Worm (Caenorhabditis elegans): ENCODE data around the gene F32D8.3.

Gene F32D8.3

ce11 chrV:10877808-10878600 is 8.6 kb upstream of the F32D8.3 start:
- TF ChIP-seq elt-2 (tag; optimal IDR thresholded peaks at IDR 0.05) (peak; percentile 76), ceh-2 (tag; optimal IDR thresholded peaks at IDR 0.05) (no peak)

DNA sequence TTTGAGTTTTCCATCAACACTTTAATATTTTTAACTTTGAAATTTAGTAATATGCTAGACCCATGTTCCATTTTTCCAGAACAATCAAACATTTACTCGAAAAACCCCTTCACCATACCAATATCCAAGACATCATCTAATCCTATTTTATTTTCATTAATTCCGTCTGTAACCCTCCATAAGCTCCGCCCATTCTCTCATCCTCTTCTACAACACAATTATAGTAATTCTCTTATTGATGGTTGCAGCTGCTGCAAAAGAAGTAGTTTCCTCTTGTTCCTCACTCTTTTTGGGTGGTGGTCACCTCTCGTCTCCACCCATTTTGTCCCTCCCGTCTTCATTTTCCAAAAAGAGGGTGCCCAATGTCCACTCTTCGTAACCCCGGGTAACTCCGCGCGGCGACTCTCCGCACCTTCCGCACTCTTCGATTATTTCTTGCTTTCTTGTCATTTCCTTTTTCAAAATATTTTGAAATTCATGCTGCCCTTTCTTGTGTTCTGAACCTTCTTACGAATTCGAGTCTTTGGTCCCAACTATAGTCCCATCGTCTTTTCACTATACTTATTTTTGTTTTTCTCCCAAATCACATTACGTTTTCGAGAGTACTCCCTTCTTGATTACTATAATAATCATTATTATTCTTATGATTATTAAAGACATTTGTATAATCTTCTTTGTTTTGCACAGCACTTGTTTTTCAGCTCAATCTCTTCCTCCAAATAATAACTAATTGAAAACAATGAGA is 6.3 kb upstream of the F32D8.3 start, which contains the start of gene F32D8.1:
TSS of gene F32D8.1 (plus strand) at position 695 of the 745 bp plus-strand sequence.
- TF ChIP-seq ceh-31 (tag; optimal IDR thresholded peaks at IDR 0.05) (peak; percentile 26), sdc-2 (tag; optimal IDR thresholded peaks at IDR 0.05) (no peak), unc-42 (tag; optimal IDR thresholded peaks at IDR 0.05) (peak; percentile 85)

DNA sequence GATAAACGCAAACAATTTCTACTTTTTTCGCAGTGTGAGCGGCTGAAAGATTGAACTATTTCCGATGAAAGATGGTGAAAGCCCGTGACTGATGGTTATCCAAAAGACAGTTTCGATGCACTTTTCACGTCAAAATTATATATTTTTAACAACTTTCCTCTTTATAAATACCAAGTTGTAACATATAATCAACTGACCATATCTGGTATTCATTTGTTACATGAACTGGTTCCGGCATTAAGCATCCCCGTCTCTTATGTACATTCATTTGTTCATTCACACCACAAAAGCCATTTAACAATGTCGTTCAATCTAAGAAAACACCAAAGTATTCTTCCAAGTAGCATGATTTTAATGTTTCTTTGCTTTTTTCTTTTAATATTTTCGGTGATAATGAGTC is 3.2 kb upstream of the F32D8.3 start, which contains the start of gene F32D8.2:
TSS of gene F32D8.2 (plus strand) at position 301 of the 400 bp plus-strand sequence.
- TF ChIP-seq ceh-2 (tag; optimal IDR thresholded peaks at IDR 0.05) (no peak), hlh-8 (tag; optimal IDR thresholded peaks at IDR 0.05) (no peak), unc-55 (GFP tag; optimal IDR thresholded peaks at IDR 0.05) (no peak), ceh-24 (tag; optimal IDR thresholded peaks at IDR 0.05) (no peak), tbx-2 (tag; optimal IDR thresholded peaks at IDR 0.05) (no peak), zip-5 (tag; optimal IDR thresholded peaks at IDR 0.05) (no peak), ztf-16 (tag; optimal IDR thresholded peaks at IDR 0.05) (no peak), fkh-10 (GFP tag; optimal IDR thresholded peaks at IDR 0.05) (no peak), ceh-31 (tag; optimal IDR thresholded peaks at IDR 0.05) (no peak), lin-11 (tag; optimal IDR thresholded peaks at IDR 0.05) (no peak), ceh-48 (tag; optimal IDR thresholded peaks at IDR 0.05) (no peak), lim-6 (tag; optimal IDR thresholded peaks at IDR 0.05) (no peak), eyg-1 (tag; optimal IDR thresholded peaks at IDR 0.05) (no peak), ama-1 (optimal IDR thresholded peaks at IDR 0.05) (no peak)

ce11 chrV:10887564-10887963 is 927 bp downstream of the F32D8.3 start:
- no peak for TF ChIP-seq pat-9 (tag; optimal IDR thresholded peaks at IDR 0.05)
- no peak for TF ChIP-seq ahr-1 (tag; optimal IDR thresholded peaks at IDR 0.05)
- no peak for TF ChIP-seq ceh-45 (GFP tag; IDR thresholded peaks at IDR 0.05)
- no peak for TF ChIP-seq ceh-31 (tag; optimal IDR thresholded peaks at IDR 0.05)
- no peak for TF ChIP-seq K02D7.2 (tag; optimal IDR thresholded peaks at IDR 0.05)
- TF ChIP-seq mec-3 (tag; optimal IDR thresholded peaks at IDR 0.05; ENCODE audit: borderline replicate concordance), result no peak
- no peak for TF ChIP-seq unc-42 (tag; optimal IDR thresholded peaks at IDR 0.05)
- TF ChIP-seq tbx-2 (tag; optimal IDR thresholded peaks at IDR 0.05), result no peak
- TF ChIP-seq hlh-15 (tag; optimal IDR thresholded peaks at IDR 0.05), result no peak
- no peak for TF ChIP-seq ceh-14 (tag; optimal IDR thresholded peaks at IDR 0.05)
- no peak for TF ChIP-seq fax-1 (tag; optimal IDR thresholded peaks at IDR 0.05)
- no peak for TF ChIP-seq dve-1 (tag; optimal IDR thresholded peaks at IDR 0.05)
- TF ChIP-seq ceh-9 (tag; optimal IDR thresholded peaks at IDR 0.05), result no peak

- no peak for TF ChIP-seq pha-4 (tag; optimal IDR thresholded peaks at IDR 0.05)
Observed at ce11 chrV:10888153-10888552, 1.5 kb downstream of the F32D8.3 start.

DNA sequence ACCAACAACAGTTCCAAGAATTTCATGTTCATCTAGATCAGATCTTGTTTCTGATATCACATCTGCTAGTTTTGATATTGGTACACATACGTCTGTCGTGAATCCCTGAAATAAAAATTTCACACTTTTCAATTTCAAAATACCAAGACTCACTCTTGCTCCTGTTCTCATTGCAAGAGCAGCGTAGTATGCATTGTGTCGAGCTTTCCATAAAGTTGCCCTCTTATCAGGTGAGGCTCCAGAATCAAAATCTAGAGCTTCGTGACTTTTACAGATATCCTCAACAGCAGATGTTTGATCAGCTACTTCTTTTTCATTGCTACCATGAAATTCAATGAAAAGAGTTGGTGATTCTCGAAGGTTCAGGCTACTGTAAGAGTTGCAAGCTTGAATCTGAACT is 2.4 kb downstream of the F32D8.3 start, which contains the start of gene F32D8.11:
TSS of gene F32D8.11 (minus strand) at position 101 of the 400 bp plus-strand sequence.
- TF ChIP-seq pat-9 (tag; optimal IDR thresholded peaks at IDR 0.05) (no peak), Y22D7AL.16 (tag; optimal IDR thresholded peaks at IDR 0.05) (no peak), pqm-1 (tag; optimal IDR thresholded peaks at IDR 0.05) (no peak), gmeb-2 (tag; optimal IDR thresholded peaks at IDR 0.05) (no peak), K09A11.1 (tag; optimal IDR thresholded peaks at IDR 0.05; ENCODE audit: insufficient read depth) (no peak), K02D7.2 (tag; optimal IDR thresholded peaks at IDR 0.05) (no peak), ttx-3 (tag; optimal IDR thresholded peaks at IDR 0.05) (no peak), madf-2 (tag; optimal IDR thresholded peaks at IDR 0.05) (no peak), pha-4 (tag; optimal IDR thresholded peaks at IDR 0.05) (no peak), pha-2 (tag; optimal IDR thresholded peaks at IDR 0.05) (no peak)
